Worm (Caenorhabditis elegans): Measurements from ENCODE around the gene str-46.

Gene str-46

ce11 chrV:2881016-2881415 lies 18.8 kb downstream of the str-46 start, which contains the start of gene ifc-1:
Gene ifc-1 (plus strand): TSS chrV:2881393.
- TF ChIP-seq B0310.2 (tag; optimal IDR thresholded peaks at IDR 0.05) (no peak), tra-4 (tag; optimal IDR thresholded peaks at IDR 0.05) (no peak), scrt-1 (GFP tag; IDR thresholded peaks at IDR 0.05) (no peak), ets-7 (tag; optimal IDR thresholded peaks at IDR 0.05) (no peak), flt-1 (GFP tag; IDR thresholded peaks at IDR 0.05) (no peak), hnd-1 (tag; optimal IDR thresholded peaks at IDR 0.05) (no peak)

ce11 chrV:2880356-2880755 lies 19.4 kb downstream of the str-46 start:
- TF ChIP-seq hmbx-1 (tag; optimal IDR thresholded peaks at IDR 0.05) = no peak
- TF ChIP-seq tra-4 (tag; optimal IDR thresholded peaks at IDR 0.05) = no peak
- no peak for TF ChIP-seq sea-1 (GFP tag; conservative IDR thresholded peaks at IDR 0.05)
- no peak for TF ChIP-seq tbx-37 (GFP tag; conservative IDR thresholded peaks at IDR 0.05)
- no peak for TF ChIP-seq scrt-1 (GFP tag; IDR thresholded peaks at IDR 0.05)
- TF ChIP-seq pes-1 (GFP tag; IDR thresholded peaks at IDR 0.05) = no peak
- TF ChIP-seq hmg-4 (GFP tag; optimal IDR thresholded peaks at IDR 0.05) = no peak
- TF ChIP-seq ets-7 (tag; optimal IDR thresholded peaks at IDR 0.05) = no peak
- no peak for TF ChIP-seq hnd-1 (tag; optimal IDR thresholded peaks at IDR 0.05)
- no peak for TF ChIP-seq tbx-11 (GFP tag; IDR thresholded peaks at IDR 0.05)

ce11 chrV:2879801-2880200 lies 20.0 kb downstream of the str-46 start, which contains the start of gene str-39:
Gene str-39 (minus strand): TSS chrV:2879901.
- TF ChIP-seq ama-1 (optimal IDR thresholded peaks at IDR 0.05) = no peak

ce11 chrV:2877509-2877908 lies 22.3 kb downstream of the str-46 start, which contains the start of gene F37B4.10:
Gene F37B4.10 (minus strand): TSS chrV:2877609.
- TF ChIP-seq ets-7 (tag; optimal IDR thresholded peaks at IDR 0.05) = no peak
- TF ChIP-seq aly-1 (tag; optimal IDR thresholded peaks at IDR 0.05) = no peak
- no peak for TF ChIP-seq B0310.2 (tag; optimal IDR thresholded peaks at IDR 0.05)
- no peak for TF ChIP-seq hmg-4 (GFP tag; optimal IDR thresholded peaks at IDR 0.05)
- TF ChIP-seq hnd-1 (tag; optimal IDR thresholded peaks at IDR 0.05) = no peak
- TF ChIP-seq tbx-11 (GFP tag; IDR thresholded peaks at IDR 0.05) = no peak
- no peak for TF ChIP-seq flt-1 (GFP tag; IDR thresholded peaks at IDR 0.05)
- no peak for TF ChIP-seq scrt-1 (GFP tag; IDR thresholded peaks at IDR 0.05)
- no peak for TF ChIP-seq sea-1 (GFP tag; conservative IDR thresholded peaks at IDR 0.05)

DNA sequence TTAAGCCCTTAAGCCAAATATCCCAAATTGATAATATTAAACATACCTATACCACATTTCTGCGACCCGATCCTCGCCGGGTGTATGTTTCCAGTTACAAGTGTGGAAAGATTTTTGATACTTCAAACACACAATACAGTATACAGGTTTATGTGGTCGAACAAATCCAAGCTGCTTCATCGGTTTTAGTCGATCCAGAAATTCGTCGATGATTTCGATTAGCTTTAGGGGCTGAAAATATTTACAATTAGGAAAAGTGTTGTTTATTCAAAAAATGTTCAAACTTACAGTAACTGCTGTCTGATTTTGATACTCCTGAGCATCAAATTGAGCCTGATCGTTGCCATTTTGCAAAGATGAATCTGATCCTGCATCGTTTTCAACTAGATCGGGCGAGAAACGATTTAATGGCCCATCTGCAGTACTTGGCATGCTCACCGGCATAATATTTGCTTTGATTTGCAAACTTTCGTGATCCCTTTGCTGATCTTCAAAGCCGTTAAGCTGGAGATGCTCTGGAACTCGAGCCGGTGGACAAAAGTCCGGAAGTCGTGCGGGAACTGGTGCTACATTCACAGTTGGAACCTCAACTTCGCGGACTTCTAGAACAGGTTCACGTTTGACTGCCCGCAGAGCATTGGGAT lies 23.5 kb downstream of the str-46 start:
- TF ChIP-seq ceh-13 (GFP tag; optimal IDR thresholded peaks at IDR 0.05) = no peak

DNA sequence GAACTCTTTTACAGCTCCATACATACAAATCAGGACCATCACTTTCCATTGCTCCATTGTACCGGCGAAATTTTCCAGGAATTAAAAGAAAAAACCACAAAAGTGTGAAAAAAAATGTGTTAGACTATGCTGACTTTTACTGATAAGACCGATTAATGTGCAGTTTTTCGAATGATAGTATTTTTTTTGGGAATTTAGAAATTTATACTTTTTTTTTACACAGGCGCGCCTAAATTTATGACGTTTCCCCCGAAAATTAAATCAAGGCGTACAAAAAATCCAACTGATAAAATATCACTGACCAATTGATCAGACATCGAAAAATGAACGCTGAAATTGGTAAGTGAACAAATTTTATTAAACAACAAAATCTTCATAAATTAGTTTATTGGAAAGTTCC lies 24.3 kb downstream of the str-46 start, which contains the start of gene folt-2:
TSS of gene folt-2 (minus strand) at position 179 of the 400 bp plus-strand sequence.
- TF ChIP-seq aly-1 (tag; optimal IDR thresholded peaks at IDR 0.05) = no peak
- TF ChIP-seq tbx-11 (GFP tag; IDR thresholded peaks at IDR 0.05) = 0 out of 2 replicates have a peak, but pooled peaks have one; percentile 16
- TF ChIP-seq F13C5.2 (tag; optimal IDR thresholded peaks at IDR 0.05) = no peak
- no peak for TF ChIP-seq ama-1 (optimal IDR thresholded peaks at IDR 0.05)

DNA sequence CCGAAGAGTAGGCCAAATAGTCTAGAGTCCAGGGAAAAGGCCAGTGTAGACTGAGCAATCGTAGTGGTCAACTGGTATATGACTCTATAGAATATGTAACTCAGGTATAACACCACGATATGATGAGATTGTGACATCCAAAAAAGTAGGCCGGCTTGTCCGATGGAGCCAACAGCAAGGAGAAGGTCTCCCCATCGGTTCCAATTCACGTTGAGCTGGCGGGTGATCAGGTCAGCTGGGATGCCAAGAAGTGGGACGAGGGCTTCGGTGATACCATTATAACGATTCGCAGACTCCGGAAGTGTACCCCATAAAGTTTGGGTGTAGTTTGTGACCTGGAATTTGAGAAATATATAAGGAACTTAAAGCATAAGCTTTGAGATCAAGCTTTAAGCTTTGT lies 26.8 kb downstream of the str-46 start:
- no peak for TF ChIP-seq F13C5.2 (tag; optimal IDR thresholded peaks at IDR 0.05)
- no peak for TF ChIP-seq sea-1 (GFP tag; conservative IDR thresholded peaks at IDR 0.05)
- TF ChIP-seq ama-1 (optimal IDR thresholded peaks at IDR 0.05) = no peak
- no peak for TF ChIP-seq aly-1 (tag; optimal IDR thresholded peaks at IDR 0.05)
- TF ChIP-seq ceh-13 (GFP tag; optimal IDR thresholded peaks at IDR 0.05) = no peak
- TF ChIP-seq tbx-11 (GFP tag; IDR thresholded peaks at IDR 0.05) = no peak
- TF ChIP-seq hmbx-1 (tag; optimal IDR thresholded peaks at IDR 0.05) = no peak
- TF ChIP-seq hmg-4 (GFP tag; optimal IDR thresholded peaks at IDR 0.05) = no peak
- no peak for TF ChIP-seq ceh-36 (tag; optimal IDR thresholded peaks at IDR 0.05)
- no peak for TF ChIP-seq B0310.2 (tag; optimal IDR thresholded peaks at IDR 0.05)
- TF ChIP-seq hnd-1 (tag; optimal IDR thresholded peaks at IDR 0.05) = no peak
- TF ChIP-seq scrt-1 (GFP tag; IDR thresholded peaks at IDR 0.05) = no peak
- no peak for TF ChIP-seq flt-1 (GFP tag; IDR thresholded peaks at IDR 0.05)
- TF ChIP-seq ets-7 (tag; optimal IDR thresholded peaks at IDR 0.05) = no peak

ce11 chrV:2871754-2872504 lies 27.8 kb downstream of the str-46 start:
- no peak for TF ChIP-seq hnd-1 (tag; optimal IDR thresholded peaks at IDR 0.05)

- TF ChIP-seq hmg-4 (GFP tag; optimal IDR thresholded peaks at IDR 0.05) (no peak), tbx-37 (GFP tag; conservative IDR thresholded peaks at IDR 0.05) (no peak), hmbx-1 (tag; optimal IDR thresholded peaks at IDR 0.05) (no peak), tra-4 (tag; optimal IDR thresholded peaks at IDR 0.05) (no peak), pes-1 (GFP tag; IDR thresholded peaks at IDR 0.05) (no peak), ama-1 (optimal IDR thresholded peaks at IDR 0.05) (no peak), hnd-1 (tag; optimal IDR thresholded peaks at IDR 0.05) (no peak), B0310.2 (tag; optimal IDR thresholded peaks at IDR 0.05) (no peak), ceh-36 (tag; optimal IDR thresholded peaks at IDR 0.05) (no peak), scrt-1 (GFP tag; IDR thresholded peaks at IDR 0.05) (no peak), ets-7 (tag; optimal IDR thresholded peaks at IDR 0.05) (no peak), aly-1 (tag; optimal IDR thresholded peaks at IDR 0.05) (no peak), flt-1 (GFP tag; IDR thresholded peaks at IDR 0.05) (no peak), ceh-13 (GFP tag; optimal IDR thresholded peaks at IDR 0.05) (no peak)
Measured at ce11 chrV:2870127-2870526, 29.6 kb downstream of the str-46 start, which contains the start of gene srh-243. Gene srh-243 (plus strand): TSS chrV:2870427.

All from whole organism, early embryonic.